Worm (Caenorhabditis elegans) whole organism, young adult: ENCODE results near the gene F56F11.4.

ENCODE experiments used
- Y53G8AR.9 ChIP-seq: fragments of 200-800 bp; sonication (Bioruptor generic); conservative IDR thresholded peaks from 2 replicates; pipeline ENCODE4 v1.3.6; 2022; ENCODE audit warnings: missing genetic modification reagents, missing genetic modification characterization, missing compliant biosample characterization
- Y95B8A.8 ChIP-seq: fragments of 200-800 bp; sonication (Bioruptor generic); IDR thresholded peaks from 2 replicates; pipeline ENCODE4 v1.3.6; 2022; ENCODE audit warnings: missing genetic modification reagents, missing genetic modification characterization, missing compliant biosample characterization
- ZK185.1 ChIP-seq: sonication (generic microtip); optimal IDR thresholded peaks from 2 replicates; lab custom pipeline; 2016; ENCODE audit warnings: mild to moderate bottlenecking, missing genetic modification characterization, missing compliant biosample characterization; ENCODE audit not compliant: poor library complexity, severe bottlenecking
- aptf-2 ChIP-seq: fragments of 200-800 bp; sonication (Bioruptor generic); conservative IDR thresholded peaks from 2 replicates; pipeline ENCODE4 v1.3.6; 2022; ENCODE audit warnings: missing genetic modification reagents, missing genetic modification characterization, missing compliant biosample characterization
- bed-1 ChIP-seq: fragments of 200-800 bp; sonication (Bioruptor generic); IDR thresholded peaks from 2 replicates; pipeline ENCODE4 v1.3.6; 2022; ENCODE audit warnings: missing genetic modification reagents, missing genetic modification characterization, missing compliant biosample characterization
- cebp-1 ChIP-seq, 2 experiments: fragments of 200-800 bp in 1 of 2; sonication (Bioruptor generic) in 1 of 2; sonication (generic microtip) in 1 of 2; IDR thresholded peaks in 1 of 2; optimal IDR thresholded peaks in 1 of 2; 2 replicates each; pipeline versions ENCODE4 v1.3.6 to Lab custom; 2017 to 2022; ENCODE audit warnings: missing compliant biosample characterization in 2 of 2, missing genetic modification characterization in 2 of 2, mild to moderate bottlenecking in 1 of 2, missing genetic modification reagents in 1 of 2, moderate library complexity in 1 of 2
- ceh-27 ChIP-seq: fragments of 200-800 bp; sonication (Bioruptor generic); optimal IDR thresholded peaks from 2 replicates; lab custom pipeline; 2018; ENCODE audit warnings: mild to moderate bottlenecking, missing genetic modification characterization, moderate library complexity, missing compliant biosample characterization
- hlh-26 ChIP-seq: fragments of 200-800 bp; sonication (Bioruptor generic); conservative IDR thresholded peaks from 2 replicates; pipeline ENCODE4 v1.3.6; 2022; ENCODE audit warnings: missing genetic modification reagents, missing genetic modification characterization, missing compliant biosample characterization
- nfya-2 ChIP-seq: fragments of 200-800 bp; sonication (Bioruptor generic); IDR thresholded peaks from 2 replicates; pipeline ENCODE4 v1.3.6; 2022; ENCODE audit warnings: missing genetic modification reagents, missing genetic modification characterization, missing compliant biosample characterization
- nhr-179 ChIP-seq: sonication (generic microtip); optimal IDR thresholded peaks from 2 replicates; lab custom pipeline; 2016; ENCODE audit warnings: mild to moderate bottlenecking, missing genetic modification characterization, missing compliant biosample characterization
- ztf-26 ChIP-seq: sonication (generic microtip); optimal IDR thresholded peaks from 2 replicates; lab custom pipeline; 2017; ENCODE audit warnings: missing genetic modification characterization, missing compliant biosample characterization

DNA sequence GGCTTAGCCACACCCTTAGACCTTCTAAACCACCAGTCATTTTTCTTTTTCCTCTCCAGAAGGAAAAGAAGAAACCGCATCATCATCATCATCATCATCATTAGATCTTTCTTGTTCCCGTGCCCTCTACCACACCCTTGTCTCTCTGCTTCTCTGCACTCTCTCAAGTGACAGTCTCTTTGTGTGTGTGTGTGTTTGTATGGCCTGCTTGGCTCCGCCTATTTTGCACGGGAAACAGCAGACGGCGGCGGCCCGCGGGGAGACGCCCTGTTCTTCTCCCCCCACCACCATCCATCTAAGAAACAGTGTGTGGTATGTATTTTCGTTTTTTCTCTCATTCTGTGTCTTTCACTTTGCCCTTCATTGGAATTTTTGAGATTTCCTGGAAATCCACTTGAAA, 15.8 kb downstream of the F56F11.4 start:
- TF ChIP-seq Y95B8A.8 (GFP tag; lab: Robert Waterston, UW) (no peak), hlh-26 (GFP tag; lab: Robert Waterston, UW) (no peak), ceh-27 (GFP tag; lab: Kevin White, UChicago) (peak; percentile 60), bed-1 (GFP tag; lab: Robert Waterston, UW) (no peak), ZK185.1 (tag; lab: Kevin White, UChicago) (no peak), aptf-2 (GFP tag; lab: Robert Waterston, UW) (no peak), nhr-179 (tag; lab: Kevin White, UChicago) (no peak), Y53G8AR.9 (no peak), nfya-2 (GFP tag; lab: Robert Waterston, UW) (no peak), cebp-1 (GFP tag; IDR thresholded peaks at IDR 0.05; lab: Robert Waterston, UW) (no peak), cebp-1 (tag; optimal IDR thresholded peaks at IDR 0.05; lab: Kevin White, UChicago) (peak; percentile 52), ztf-26 (tag; lab: Kevin White, UChicago) (peak; percentile 76)
